Worm (Caenorhabditis elegans) whole organism, early embryonic: ENCODE data around the gene tbc-7.

Experiments
- B0310.2 ChIP-seq: sonication (generic microtip); optimal IDR thresholded peaks from 2 replicates; lab custom pipeline; 2016; ENCODE audit warnings: mild to moderate bottlenecking, missing genetic modification characterization, missing compliant biosample characterization
- F13C5.2 ChIP-seq: sonication (generic microtip); optimal IDR thresholded peaks from 2 replicates; lab custom pipeline; 2017; ENCODE audit warnings: mild to moderate bottlenecking, missing genetic modification characterization, inconsistent platforms, missing compliant biosample characterization
- aly-1 ChIP-seq: sonication (generic microtip); optimal IDR thresholded peaks from 2 replicates; lab custom pipeline; 2016; ENCODE audit warnings: missing genetic modification characterization, missing compliant biosample characterization
- ama-1 ChIP-seq: fragments of 150-350 bp; optimal IDR thresholded peaks from 2 replicates; lab custom pipeline; 2014
- ceh-13 ChIP-seq: fragments of 200-800 bp; sonication (Bioruptor generic); optimal IDR thresholded peaks from 2 replicates; lab custom pipeline; 2018; ENCODE audit warnings: mild to moderate bottlenecking, missing genetic modification characterization, missing compliant biosample characterization
- ceh-36 ChIP-seq: sonication (generic microtip); optimal IDR thresholded peaks from 2 replicates; lab custom pipeline; 2016; ENCODE audit warnings: missing genetic modification characterization, inconsistent platforms, missing compliant biosample characterization
- ets-7 ChIP-seq: sonication (generic microtip); optimal IDR thresholded peaks from 2 replicates; lab custom pipeline; 2016; ENCODE audit warnings: missing genotype, missing genetic modification characterization, missing compliant biosample characterization
- flt-1 ChIP-seq: fragments of 200-800 bp; sonication (Bioruptor generic); IDR thresholded peaks from 2 replicates; pipeline ENCODE4 v1.3.6; 2022; ENCODE audit warnings: missing genetic modification characterization, missing compliant biosample characterization
- hmbx-1 ChIP-seq: sonication (generic microtip); optimal IDR thresholded peaks from 2 replicates; lab custom pipeline; 2016; ENCODE audit warnings: mild to moderate bottlenecking, missing genetic modification characterization, missing compliant biosample characterization
- hmg-4 ChIP-seq: fragments of 200-800 bp; sonication (Bioruptor generic); optimal IDR thresholded peaks from 2 replicates; lab custom pipeline; 2018; ENCODE audit warnings: mild to moderate bottlenecking, missing genetic modification characterization, missing compliant biosample characterization
- hnd-1 ChIP-seq: sonication (generic microtip); optimal IDR thresholded peaks from 2 replicates; lab custom pipeline; 2016; ENCODE audit warnings: missing genetic modification characterization, missing compliant biosample characterization
- pes-1 ChIP-seq: fragments of 200-800 bp; sonication (Bioruptor generic); IDR thresholded peaks from 2 replicates; pipeline ENCODE4 v1.3.6; 2022; ENCODE audit warnings: missing genetic modification reagents, missing genetic modification characterization, missing compliant biosample characterization
- scrt-1 ChIP-seq: fragments of 200-800 bp; sonication (Bioruptor generic); IDR thresholded peaks from 2 replicates; pipeline ENCODE4 v1.3.6; 2022; ENCODE audit warnings: missing genetic modification characterization, missing compliant biosample characterization
- sea-1 ChIP-seq: fragments of 200-800 bp; sonication (Bioruptor generic); conservative IDR thresholded peaks from 2 replicates; pipeline ENCODE4 v1.3.6; 2022; ENCODE audit warnings: missing genetic modification characterization, missing compliant biosample characterization
- tbx-11 ChIP-seq: fragments of 200-800 bp; sonication (Bioruptor generic); IDR thresholded peaks from 2 replicates; pipeline ENCODE4 v1.3.6; 2022; ENCODE audit warnings: missing genetic modification characterization, missing compliant biosample characterization
- tbx-37 ChIP-seq: fragments of 200-800 bp; sonication (Bioruptor generic); conservative IDR thresholded peaks from 2 replicates; pipeline ENCODE4 v1.3.6; 2022; ENCODE audit warnings: missing genetic modification reagents, missing genetic modification characterization, missing compliant biosample characterization
- tra-4 ChIP-seq: sonication (generic microtip); optimal IDR thresholded peaks from 2 replicates; lab custom pipeline; 2017; ENCODE audit warnings: missing genetic modification characterization, missing compliant biosample characterization

tbc-7 gene

ce11 chrX:5098935-5099334 is 35.1 kb upstream of the tbc-7 start:
- TF ChIP-seq tra-4 (no peak), tbx-37 (no peak)

DNA sequence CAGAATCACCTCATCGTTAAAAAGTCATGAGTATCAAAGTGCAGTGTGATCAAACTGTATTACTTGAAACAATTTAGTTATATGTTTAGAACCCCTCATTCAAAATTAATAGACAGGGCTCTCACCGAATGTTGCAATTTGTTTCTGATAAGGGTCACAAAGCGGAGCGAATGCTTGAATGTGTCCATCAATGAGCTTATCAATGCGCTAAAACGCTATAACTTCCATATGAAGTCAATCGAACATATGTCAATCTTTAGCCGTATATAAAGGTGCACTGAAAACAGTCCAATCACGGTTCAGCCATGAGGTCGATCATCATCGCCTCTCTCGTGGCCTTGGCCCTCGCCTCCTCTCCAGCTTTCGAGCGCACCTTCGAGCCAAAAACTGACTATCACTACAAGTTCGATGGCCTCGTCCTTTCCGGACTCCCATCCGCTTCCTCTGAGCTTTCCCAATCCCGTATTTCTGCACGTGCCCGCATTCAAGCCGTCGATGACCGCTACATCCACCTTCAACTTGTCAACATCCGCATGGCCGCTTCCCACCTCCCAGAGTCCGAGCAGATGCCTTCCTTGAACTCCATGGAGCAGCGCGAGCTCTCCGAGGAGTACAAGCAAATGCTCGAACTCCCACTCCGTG is 33.2 kb upstream of the tbc-7 start, which contains the start of gene vit-2:
vit-2 (plus strand) TSS at position 305 of the 642 bp plus-strand sequence.
- no peak for TF ChIP-seq tbx-37
- TF ChIP-seq B0310.2 (tag; lab: Kevin White, UChicago), result no peak
- no peak for TF ChIP-seq ama-1 (lab: Kevin White, UChicago)
- TF ChIP-seq hnd-1 (tag; lab: Kevin White, UChicago), result no peak
- TF ChIP-seq aly-1 (tag; lab: Kevin White, UChicago), result no peak
- TF ChIP-seq flt-1, result no peak
- TF ChIP-seq ets-7 (tag; lab: Kevin White, UChicago), result no peak
- no peak for TF ChIP-seq ceh-13 (GFP tag; lab: Kevin White, UChicago)
- TF ChIP-seq scrt-1 (GFP tag; lab: Robert Waterston, UW), result no peak
- no peak for TF ChIP-seq tra-4
- TF ChIP-seq hmbx-1 (tag; lab: Kevin White, UChicago), result no peak

ce11 chrX:5102338-5102737 is 31.7 kb upstream of the tbc-7 start:
- TF ChIP-seq hnd-1 (tag; lab: Kevin White, UChicago) (no peak), tra-4 (no peak), pes-1 (GFP tag; lab: Robert Waterston, UW) (no peak), flt-1 (no peak), ama-1 (lab: Kevin White, UChicago) (no peak), B0310.2 (tag; lab: Kevin White, UChicago) (no peak), ets-7 (tag; lab: Kevin White, UChicago) (no peak), hmg-4 (GFP tag; lab: Kevin White, UChicago) (no peak), ceh-13 (GFP tag; lab: Kevin White, UChicago) (no peak), sea-1 (GFP tag; lab: Robert Waterston, UW) (no peak), F13C5.2 (tag; lab: Kevin White, UChicago) (no peak), scrt-1 (GFP tag; lab: Robert Waterston, UW) (no peak), hmbx-1 (tag; lab: Kevin White, UChicago) (no peak), tbx-37 (no peak)

ce11 chrX:5103422-5103821 is 30.7 kb upstream of the tbc-7 start:
- TF ChIP-seq hnd-1 (tag; lab: Kevin White, UChicago), result no peak
- TF ChIP-seq pes-1 (GFP tag; lab: Robert Waterston, UW), result no peak

DNA sequence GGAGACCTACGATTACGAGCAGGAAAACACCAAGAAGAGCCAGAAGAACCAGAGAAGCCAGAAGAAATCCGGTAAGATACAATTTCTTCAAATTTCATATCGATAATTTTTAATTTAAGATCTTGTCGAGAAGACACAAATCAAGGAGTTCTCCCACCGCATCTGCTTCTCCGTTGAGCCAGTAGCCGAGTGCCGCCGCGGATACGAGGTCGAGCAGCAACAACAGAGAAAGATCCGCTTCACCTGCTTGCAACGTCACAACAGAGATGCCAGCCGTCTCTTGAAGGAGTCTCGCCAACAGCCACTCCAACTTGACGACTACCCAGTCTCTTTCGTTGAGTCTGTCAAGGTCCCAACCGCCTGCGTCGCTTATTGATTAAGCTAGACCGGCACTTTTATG is 28.4 kb upstream of the tbc-7 start:
- TF ChIP-seq tra-4 (no peak), tbx-37 (no peak), hmbx-1 (tag; lab: Kevin White, UChicago) (no peak), sea-1 (GFP tag; lab: Robert Waterston, UW) (no peak), ama-1 (lab: Kevin White, UChicago) (no peak), hmg-4 (GFP tag; lab: Kevin White, UChicago) (no peak), B0310.2 (tag; lab: Kevin White, UChicago) (no peak), flt-1 (no peak)

DNA sequence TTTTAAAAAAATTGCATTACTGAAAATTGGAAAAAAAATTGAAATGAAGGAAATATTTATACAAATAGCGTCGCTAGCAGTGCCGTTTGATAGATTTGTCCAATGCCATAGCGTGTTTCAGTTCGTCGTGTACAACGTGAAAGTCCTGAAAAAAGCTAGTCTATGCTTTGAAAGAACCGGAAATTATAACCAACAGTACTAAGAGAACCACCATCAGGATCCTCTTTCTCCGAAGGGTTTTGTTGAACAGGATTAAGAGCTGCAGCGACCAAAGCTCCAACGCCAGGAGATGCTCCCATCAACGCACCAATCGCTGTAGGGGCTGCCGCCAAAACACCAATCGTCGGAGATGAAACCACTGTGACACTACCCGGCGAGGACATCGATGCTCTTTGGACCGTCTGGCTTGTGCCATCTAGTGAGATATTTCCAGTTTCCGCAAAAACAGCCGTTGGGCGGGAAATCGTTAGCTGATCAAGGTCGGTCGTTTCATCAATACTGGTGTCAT is 27.8 kb upstream of the tbc-7 start:
- no peak for TF ChIP-seq sea-1 (GFP tag; lab: Robert Waterston, UW)
- TF ChIP-seq scrt-1 (GFP tag; lab: Robert Waterston, UW), result no peak
- TF ChIP-seq B0310.2 (tag; lab: Kevin White, UChicago), result no peak
- TF ChIP-seq pes-1 (GFP tag; lab: Robert Waterston, UW), result no peak
- no peak for TF ChIP-seq ama-1 (lab: Kevin White, UChicago)
- TF ChIP-seq tbx-11 (GFP tag; lab: Robert Waterston, UW), result no peak
- no peak for TF ChIP-seq hnd-1 (tag; lab: Kevin White, UChicago)
- TF ChIP-seq F13C5.2 (tag; lab: Kevin White, UChicago), result no peak
- TF ChIP-seq aly-1 (tag; lab: Kevin White, UChicago), result no peak
- TF ChIP-seq ceh-13 (GFP tag; lab: Kevin White, UChicago), result no peak
- no peak for TF ChIP-seq flt-1
- no peak for TF ChIP-seq hmbx-1 (tag; lab: Kevin White, UChicago)

- TF ChIP-seq tra-4 (no peak), hmbx-1 (tag; lab: Kevin White, UChicago) (no peak), F13C5.2 (tag; lab: Kevin White, UChicago) (no peak), ceh-36 (tag; lab: Kevin White, UChicago) (no peak), tbx-37 (no peak), ceh-13 (GFP tag; lab: Kevin White, UChicago) (no peak), hnd-1 (tag; lab: Kevin White, UChicago) (no peak), tbx-11 (GFP tag; lab: Robert Waterston, UW) (no peak), flt-1 (no peak), B0310.2 (tag; lab: Kevin White, UChicago) (no peak), aly-1 (tag; lab: Kevin White, UChicago) (no peak), sea-1 (GFP tag; lab: Robert Waterston, UW) (no peak), ama-1 (lab: Kevin White, UChicago) (no peak), ets-7 (tag; lab: Kevin White, UChicago) (no peak), scrt-1 (GFP tag; lab: Robert Waterston, UW) (no peak), pes-1 (GFP tag; lab: Robert Waterston, UW) (no peak), hmg-4 (GFP tag; lab: Kevin White, UChicago) (no peak)
These were observed 27.1 kb upstream of the tbc-7 start, which contains the start of gene C42D8.9 for ce11 chrX:5106942-5107341. C42D8.9 (minus strand) TSS chrX:5107042.
